Worm (Caenorhabditis elegans): Measurements from ENCODE around the gene nlp-52.

DNA sequence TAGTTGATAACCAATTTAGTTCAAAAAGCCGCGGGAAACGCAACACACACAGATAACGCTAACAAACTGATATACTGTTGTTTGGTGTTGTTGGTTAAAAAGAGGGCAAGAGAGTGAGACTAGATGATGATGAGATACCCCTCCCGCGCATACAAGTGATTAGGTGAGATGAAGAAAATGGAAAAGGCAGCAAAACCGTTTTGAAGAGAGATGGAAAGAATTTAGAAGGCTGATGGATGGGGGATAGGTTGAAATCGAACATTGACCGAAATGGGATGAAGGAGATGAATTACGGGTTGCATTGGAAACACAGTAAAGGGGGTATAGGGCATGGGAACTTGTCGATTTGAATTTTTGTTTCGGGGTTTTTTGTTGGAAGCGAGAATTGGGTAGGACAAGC is 12.8 kb upstream of the nlp-52 start:
- TF ChIP-seq ama-1 (optimal IDR thresholded peaks at IDR 0.05) (no peak), hnd-1 (tag; optimal IDR thresholded peaks at IDR 0.05) (no peak), tra-4 (tag; optimal IDR thresholded peaks at IDR 0.05) (no peak), flt-1 (GFP tag; IDR thresholded peaks at IDR 0.05) (no peak), sea-1 (GFP tag; conservative IDR thresholded peaks at IDR 0.05) (no peak), hmbx-1 (tag; optimal IDR thresholded peaks at IDR 0.05) (no peak), hmg-4 (GFP tag; optimal IDR thresholded peaks at IDR 0.05) (no peak), F13C5.2 (tag; optimal IDR thresholded peaks at IDR 0.05) (no peak), ceh-13 (GFP tag; optimal IDR thresholded peaks at IDR 0.05) (no peak), B0310.2 (tag; optimal IDR thresholded peaks at IDR 0.05) (no peak), aly-1 (tag; optimal IDR thresholded peaks at IDR 0.05) (no peak), tbx-37 (GFP tag; conservative IDR thresholded peaks at IDR 0.05) (no peak)
